Fruit fly (Drosophila melanogaster): ENCODE measurements around the gene Irc.

- TF ChIP-seq CG8478 (optimal IDR thresholded peaks at IDR 0.05) (no peak), CTCF (optimal IDR thresholded peaks at IDR 0.05) (no peak)
These were observed 49.9 kb downstream of the Irc start for dm6 chr3R:17052465-17053149.
